Fruit fly (Drosophila melanogaster): ENCODE results near the gene Spps.

dm6 chr3R:24202723-24203122 is 24.0 kb downstream of the Spps start:
- TF ChIP-seq CG7101 (tag; optimal IDR thresholded peaks at IDR 0.05) (no peak), cic (GFP tag; optimal IDR thresholded peaks at IDR 0.05) (no peak), Hr96 (GFP tag; optimal IDR thresholded peaks at IDR 0.05) (no peak), cnc (optimal IDR thresholded peaks at IDR 0.05) (no peak), CG5204 (GFP tag; optimal IDR thresholded peaks at IDR 0.05) (no peak), CG11617 (GFP tag; optimal IDR thresholded peaks at IDR 0.05) (no peak), pad (GFP tag; optimal IDR thresholded peaks at IDR 0.05) (no peak)
